Worm (Caenorhabditis elegans) whole organism, L1 larva: ENCODE results near the gene mpz-5.
A peak's percentile ranks its signal among the peaks of the same experiment; 100 is the strongest.

Experiments
- C16A3.4 ChIP-seq: fragments of 150-350 bp; optimal IDR thresholded peaks from 2 replicates; lab custom pipeline; 2014; ENCODE audit warnings: missing biosample characterization, missing genetic modification characterization
- blmp-1 ChIP-seq: fragments of 150-350 bp; optimal IDR thresholded peaks from 2 replicates; lab custom pipeline; 2014; ENCODE audit warnings: missing biosample characterization, missing genetic modification characterization
- ceh-82 ChIP-seq, 3 experiments: fragments of 150-350 bp in 1 of 3; sonication (generic microtip) in 2 of 3; optimal IDR thresholded peaks; 2 replicates each; lab custom pipeline; 2014 to 2017; ENCODE audit warnings: missing biosample characterization in 3 of 3, missing genetic modification characterization in 3 of 3
- dpl-1 ChIP-seq, 3 experiments: fragments of 150-350 bp in 2 of 3; sonication (generic microtip) in 1 of 3; optimal IDR thresholded peaks; 2 replicates each; lab custom pipeline; 2014 to 2017; ENCODE audit warnings: missing biosample characterization in 3 of 3, missing genetic modification characterization in 3 of 3, missing genetic modification reagents in 3 of 3
- dsc-1 ChIP-seq: sonication (generic microtip); optimal IDR thresholded peaks from 2 replicates; lab custom pipeline; 2016; ENCODE audit warnings: mild to moderate bottlenecking, missing genetic modification characterization, missing compliant biosample characterization
- efl-1 ChIP-seq, 4 experiments: fragments of 150-350 bp; optimal IDR thresholded peaks in 3 of 4; peaks in 1 of 4; 1 replicate in 1 of 4; 2 replicates in 3 of 4; lab custom pipeline; 2014; ENCODE audit warnings: missing biosample characterization in 2 of 4, missing genetic modification characterization in 2 of 4, missing genetic modification reagents in 2 of 4
- egl-13 ChIP-seq: sonication (generic microtip); optimal IDR thresholded peaks from 2 replicates; lab custom pipeline; 2016; ENCODE audit warnings: missing genotype, missing genetic modification reagents, missing genetic modification characterization, missing compliant biosample characterization
- egl-27 ChIP-seq, 2 experiments: fragments of 150-350 bp in 1 of 2; sonication (generic microtip); optimal IDR thresholded peaks; 3 replicates each; lab custom pipeline; 2017 to 2018; ENCODE audit warnings: missing biosample characterization in 2 of 2, missing genetic modification characterization in 2 of 2, missing genetic modification reagents in 2 of 2
- elt-2 ChIP-seq: sonication (generic microtip); optimal IDR thresholded peaks from 2 replicates; lab custom pipeline; 2016; ENCODE audit warnings: missing genetic modification characterization, mild to moderate bottlenecking, inconsistent platforms, missing compliant biosample characterization, missing genetic modification reagents
- fkh-10 ChIP-seq: sonication (generic microtip); optimal IDR thresholded peaks from 2 replicates; lab custom pipeline; 2017; ENCODE audit warnings: missing biosample characterization, missing genetic modification reagents, missing genetic modification characterization
- isw-1 ChIP-seq: fragments of 200-800 bp; sonication (Bioruptor generic); IDR thresholded peaks from 2 replicates; pipeline ENCODE4 v1.3.6; 2022; ENCODE audit warnings: missing genetic modification characterization, missing compliant biosample characterization
- jun-1 ChIP-seq: fragments of 150-350 bp; optimal IDR thresholded peaks from 2 replicates; lab custom pipeline; 2014; ENCODE audit warnings: missing biosample characterization, missing genetic modification reagents, missing genetic modification characterization
- lin-13 ChIP-seq: fragments of 150-350 bp; optimal IDR thresholded peaks from 2 replicates; lab custom pipeline; 2014; ENCODE audit warnings: missing biosample characterization, missing genetic modification reagents, missing genetic modification characterization
- lin-35 ChIP-seq, 2 experiments: fragments of 150-350 bp; optimal IDR thresholded peaks; 2 replicates each; lab custom pipeline; 2014; ENCODE audit warnings: missing biosample characterization in 2 of 2, missing genetic modification characterization in 2 of 2, missing genetic modification reagents in 2 of 2
- lsy-2 ChIP-seq, 2 experiments: fragments of 150-350 bp; optimal IDR thresholded peaks; 2 replicates each; lab custom pipeline; 2014; ENCODE audit warnings: missing biosample characterization in 2 of 2, missing genetic modification characterization in 2 of 2
- mab-9 ChIP-seq: fragments of 200-800 bp; sonication (Bioruptor generic); IDR thresholded peaks from 2 replicates; pipeline ENCODE4 v1.3.6; 2022; ENCODE audit warnings: missing genetic modification reagents, missing genetic modification characterization, missing compliant biosample characterization
- mdl-1 ChIP-seq, 2 experiments: fragments of 150-350 bp; optimal IDR thresholded peaks; 2 replicates each; lab custom pipeline; 2014 to 2017; ENCODE audit warnings: missing biosample characterization in 2 of 2, missing genetic modification characterization in 2 of 2, inconsistent platforms in 1 of 2
- mep-1 ChIP-seq: fragments of 150-350 bp; optimal IDR thresholded peaks from 2 replicates; lab custom pipeline; 2014; ENCODE audit warnings: missing biosample characterization, missing genetic modification characterization
- nhr-12 ChIP-seq: sonication (generic microtip); optimal IDR thresholded peaks from 2 replicates; lab custom pipeline; 2017; ENCODE audit warnings: missing biosample characterization, missing genetic modification characterization
- nhr-19 ChIP-seq: fragments of 200-800 bp; sonication (Bioruptor generic); conservative IDR thresholded peaks from 2 replicates; pipeline ENCODE4 v1.3.6; 2022; ENCODE audit warnings: missing genetic modification characterization, missing compliant biosample characterization
- nhr-20 ChIP-seq: sonication (generic microtip); optimal IDR thresholded peaks from 2 replicates; lab custom pipeline; 2016; ENCODE audit warnings: mild to moderate bottlenecking, missing genetic modification characterization, missing compliant biosample characterization
- nhr-237 ChIP-seq: fragments of 150-350 bp; optimal IDR thresholded peaks from 2 replicates; lab custom pipeline; 2014; ENCODE audit warnings: missing biosample characterization, missing genetic modification characterization
- nhr-47 ChIP-seq: sonication (generic microtip); optimal IDR thresholded peaks from 2 replicates; lab custom pipeline; 2016; ENCODE audit warnings: mild to moderate bottlenecking, missing genetic modification characterization, moderate library complexity, missing compliant biosample characterization
- nhr-71 ChIP-seq: sonication (generic microtip); optimal IDR thresholded peaks from 2 replicates; lab custom pipeline; 2016; ENCODE audit warnings: mild to moderate bottlenecking, missing genetic modification characterization, moderate library complexity, missing compliant biosample characterization
- nhr-76 ChIP-seq: sonication (generic microtip); optimal IDR thresholded peaks from 2 replicates; lab custom pipeline; 2017; ENCODE audit warnings: missing biosample characterization, missing genetic modification characterization
- nhr-77 ChIP-seq: fragments of 150-350 bp; optimal IDR thresholded peaks from 2 replicates; lab custom pipeline; 2014; ENCODE audit warnings: missing biosample characterization, missing genetic modification characterization
- nhr-90 ChIP-seq: sonication (generic microtip); optimal IDR thresholded peaks from 2 replicates; lab custom pipeline; 2016; ENCODE audit warnings: mild to moderate bottlenecking, missing genetic modification characterization, missing compliant biosample characterization; ENCODE audit not compliant: poor library complexity
- pax-3 ChIP-seq: fragments of 200-800 bp; sonication (Bioruptor generic); optimal IDR thresholded peaks from 2 replicates; lab custom pipeline; 2018; ENCODE audit warnings: mild to moderate bottlenecking, missing genetic modification characterization, moderate library complexity, missing compliant biosample characterization
- rnt-1 ChIP-seq: sonication (generic microtip); optimal IDR thresholded peaks from 2 replicates; lab custom pipeline; 2016; ENCODE audit warnings: mild to moderate bottlenecking, missing genetic modification characterization, moderate library complexity, missing compliant biosample characterization
- skn-1 ChIP-seq: fragments of 150-350 bp; optimal IDR thresholded peaks from 2 replicates; lab custom pipeline; 2014; ENCODE audit warnings: missing biosample characterization, missing genetic modification characterization
- snpc-4 ChIP-seq: fragments of 150-350 bp; optimal IDR thresholded peaks from 2 replicates; lab custom pipeline; 2014; ENCODE audit warnings: missing biosample characterization, missing genetic modification characterization
- snu-23 ChIP-seq: sonication (generic microtip); optimal IDR thresholded peaks from 2 replicates; lab custom pipeline; 2016; ENCODE audit warnings: missing genetic modification characterization, missing compliant biosample characterization
- swsn-7 ChIP-seq: sonication (generic microtip); optimal IDR thresholded peaks from 2 replicates; lab custom pipeline; 2016; ENCODE audit warnings: missing genetic modification characterization, missing compliant biosample characterization
- tbx-2 ChIP-seq: sonication (generic microtip); optimal IDR thresholded peaks from 2 replicates; lab custom pipeline; 2016; ENCODE audit warnings: missing genetic modification characterization, missing compliant biosample characterization
- unc-130 ChIP-seq: fragments of 150-350 bp; optimal IDR thresholded peaks from 2 replicates; lab custom pipeline; 2017; ENCODE audit warnings: missing biosample characterization, missing genetic modification characterization, inconsistent platforms
- unc-86 ChIP-seq: sonication (generic microtip); optimal IDR thresholded peaks from 2 replicates; lab custom pipeline; 2016; ENCODE audit warnings: missing genetic modification characterization, missing compliant biosample characterization
- vab-15 ChIP-seq: sonication (generic microtip); optimal IDR thresholded peaks from 2 replicates; lab custom pipeline; 2017; ENCODE audit warnings: missing genotype, mild to moderate bottlenecking, missing genetic modification characterization, missing compliant biosample characterization
- xbp-1 ChIP-seq: sonication (generic microtip); optimal IDR thresholded peaks from 2 replicates; lab custom pipeline; 2016; ENCODE audit warnings: missing genetic modification characterization, missing compliant biosample characterization
- zag-1 ChIP-seq: fragments of 150-350 bp; optimal IDR thresholded peaks from 2 replicates; lab custom pipeline; 2014; ENCODE audit warnings: missing biosample characterization, missing genetic modification characterization
- ztf-11 ChIP-seq, 2 experiments: sonication (generic microtip); optimal IDR thresholded peaks; 2 replicates each; lab custom pipeline; 2016 to 2017; ENCODE audit warnings: missing genetic modification characterization in 2 of 2, missing biosample characterization in 1 of 2, missing compliant biosample characterization in 1 of 2
- ztf-4 ChIP-seq: fragments of 150-350 bp; optimal IDR thresholded peaks from 2 replicates; lab custom pipeline; 2014; ENCODE audit warnings: missing biosample characterization, missing genetic modification characterization

Gene mpz-5

ce11 chrIV:10374601-10375000 is 979 bp upstream of the mpz-5 start, which contains the start of gene mask-1:
TSS of gene mask-1 (plus strand) at chrIV:10374901.
- TF ChIP-seq blmp-1 (tag; lab: Kevin White, UChicago) = peak; percentile 23
- TF ChIP-seq fkh-10 (GFP tag; lab: Kevin White, UChicago) = no peak
- no peak for TF ChIP-seq vab-15 (tag; lab: Kevin White, UChicago)
- TF ChIP-seq ztf-4 = no peak
- TF ChIP-seq unc-130 (tag; lab: Kevin White, UChicago) = no peak

- TF ChIP-seq egl-27 (tag; optimal IDR thresholded peaks at IDR 0.05; lab: Kevin White, UChicago) (no peak), lin-13 (GFP tag; lab: Kevin White, UChicago) (no peak), ztf-4 (no peak)
- TF ChIP-seq, all 84 proteins: peak for 0
Observed at ce11 chrIV:10368326-10368725, 5.3 kb downstream of the mpz-5 start, which contains the start of gene iars-1. TSS of gene iars-1 (plus strand) at chrIV:10368601.

- TF ChIP-seq nhr-237 (no peak), ceh-82 (tag; optimal IDR thresholded peaks at IDR 0.05; lab: Kevin White, UChicago) (peak in 1 of 3 experiments; percentile 21), nhr-47 (tag; lab: Kevin White, UChicago) (peak; percentile 23), lin-35 (GFP tag; optimal IDR thresholded peaks at IDR 0.05; lab: Kevin White, UChicago) (peak; percentile 19 to 44), snu-23 (peak; percentile 53), lin-13 (GFP tag; lab: Kevin White, UChicago) (no peak), mdl-1 (tag; optimal IDR thresholded peaks at IDR 0.05; lab: Kevin White, UChicago) (no peak), tbx-2 (tag; lab: Kevin White, UChicago) (no peak), C16A3.4 (tag; lab: Kevin White, UChicago) (no peak), swsn-7 (tag; lab: Kevin White, UChicago) (peak; percentile 19), xbp-1 (peak; percentile 38), efl-1 (optimal IDR thresholded peaks at IDR 0.05; lab: Kevin White, UChicago) (peak; percentile 40 to 43), efl-1 (GFP tag; optimal IDR thresholded peaks at IDR 0.05 in 1 of 2; lab: Kevin White, UChicago) (peak; percentile 39 to 90), mep-1 (tag; lab: Kevin White, UChicago) (peak; percentile 62), nhr-71 (peak; percentile 44), dpl-1 (GFP tag; optimal IDR thresholded peaks at IDR 0.05; lab: Kevin White, UChicago) (peak in 2 of 3 experiments; percentile 41 to 43), lsy-2 (tag; optimal IDR thresholded peaks at IDR 0.05; lab: Kevin White, UChicago) (peak; percentile 52 to 66), blmp-1 (tag; lab: Kevin White, UChicago) (peak; percentile 40), nhr-77 (tag; lab: Kevin White, UChicago) (no peak)
Observed at ce11 chrIV:10367740-10368246, 5.8 kb downstream of the mpz-5 start, which contains the start of gene pges-2. TSS of gene pges-2 (minus strand) at chrIV:10367790.

- TF ChIP-seq nhr-12 (tag; lab: Kevin White, UChicago) (no peak), ztf-11 (tag; optimal IDR thresholded peaks at IDR 0.05; lab: Kevin White, UChicago) (no peak), snu-23 (peak; percentile 67), nhr-76 (tag; lab: Kevin White, UChicago) (no peak), lin-35 (GFP tag; optimal IDR thresholded peaks at IDR 0.05; lab: Kevin White, UChicago) (peak; percentile 57 to 76), C16A3.4 (tag; lab: Kevin White, UChicago) (peak; percentile 52), nhr-20 (tag; lab: Kevin White, UChicago) (peak; percentile 49), nhr-71 (peak; percentile 75), nhr-77 (tag; lab: Kevin White, UChicago) (no peak), nhr-90 (tag; lab: Kevin White, UChicago) (peak; percentile 60), rnt-1 (tag; lab: Kevin White, UChicago) (peak; percentile 48), snpc-4 (peak; percentile 24), ceh-82 (tag; optimal IDR thresholded peaks at IDR 0.05; lab: Kevin White, UChicago) (peak; percentile 9 to 38 (median 19)), tbx-2 (tag; lab: Kevin White, UChicago) (peak; percentile 68), isw-1 (GFP tag; lab: Robert Waterston, UW) (peak; percentile 30; the same call in 1 of the 2 replicates), egl-13 (tag; lab: Kevin White, UChicago) (peak; percentile 4), mab-9 (GFP tag; lab: Robert Waterston, UW) (no peak), lsy-2 (tag; optimal IDR thresholded peaks at IDR 0.05; lab: Kevin White, UChicago) (peak; percentile 66 to 69), dsc-1 (tag; lab: Kevin White, UChicago) (peak; percentile 58), swsn-7 (tag; lab: Kevin White, UChicago) (peak; percentile 64), nhr-47 (tag; lab: Kevin White, UChicago) (peak; percentile 74), dpl-1 (GFP tag; optimal IDR thresholded peaks at IDR 0.05; lab: Kevin White, UChicago) (peak; percentile 36 to 66 (median 62)), skn-1 (peak; percentile 19), pax-3 (tag; lab: Kevin White, UChicago) (peak; percentile 23), unc-130 (tag; lab: Kevin White, UChicago) (peak; percentile 7), nhr-19 (GFP tag; lab: Robert Waterston, UW) (peak; percentile 45), unc-86 (tag; lab: Kevin White, UChicago) (peak; percentile 58), xbp-1 (peak; percentile 68), jun-1 (tag; lab: Kevin White, UChicago) (peak; percentile 10), nhr-237 (no peak), blmp-1 (tag; lab: Kevin White, UChicago) (peak; percentile 51), mep-1 (tag; lab: Kevin White, UChicago) (peak; percentile 66), elt-2 (tag; lab: Kevin White, UChicago) (peak; percentile 44), zag-1 (no peak), efl-1 (optimal IDR thresholded peaks at IDR 0.05; lab: Kevin White, UChicago) (peak; percentile 59 to 63), efl-1 (GFP tag; optimal IDR thresholded peaks at IDR 0.05 in 1 of 2; lab: Kevin White, UChicago) (peak; percentile 59 to 96)
Observed at ce11 chrIV:10366018-10366417, 7.6 kb downstream of the mpz-5 start, which contains the start of gene sir-2.1. TSS of gene sir-2.1 (minus strand) at chrIV:10366229.
